Fruit fly (Drosophila melanogaster) whole organism, adult: ENCODE measurements around the gene CG8149.

Experiments used
- CG11617 ChIP-seq: fragments of 200-800 bp; sonication (Bioruptor generic); optimal IDR thresholded peaks from 2 replicates; lab custom pipeline; 2017; ENCODE audit warnings: mild to moderate bottlenecking, missing biosample characterization, missing genetic modification reagents, missing genetic modification characterization
- CG12768 ChIP-seq: fragments of 200-800 bp; sonication (Bioruptor generic); optimal IDR thresholded peaks from 2 replicates; lab custom pipeline; 2017; ENCODE audit warnings: missing biosample characterization, missing genetic modification characterization, mild to moderate bottlenecking, moderate library complexity, missing genetic modification reagents
- CG14711 ChIP-seq: fragments of 200-800 bp; sonication (Bioruptor generic); optimal IDR thresholded peaks from 2 replicates; lab custom pipeline; 2018; ENCODE audit warnings: missing biosample characterization, mild to moderate bottlenecking, missing genetic modification characterization, moderate library complexity
- CG1620 ChIP-seq: fragments of 200-800 bp; sonication (Bioruptor generic); optimal IDR thresholded peaks from 2 replicates; lab custom pipeline; 2016; ENCODE audit warnings: missing biosample characterization, missing genetic modification characterization
- CG33017 ChIP-seq: fragments of 200-800 bp; sonication (Bioruptor generic); optimal IDR thresholded peaks from 2 replicates; lab custom pipeline; 2018; ENCODE audit warnings: missing biosample characterization, mild to moderate bottlenecking, missing genetic modification characterization, moderate library complexity
- CG5204 ChIP-seq: fragments of 200-800 bp; sonication (Bioruptor generic); optimal IDR thresholded peaks from 2 replicates; lab custom pipeline; 2016; ENCODE audit warnings: missing biosample characterization, missing genetic modification characterization
- CG7045 ChIP-seq: fragments of 200-800 bp; sonication (Bioruptor generic); optimal IDR thresholded peaks from 2 replicates; lab custom pipeline; 2017; ENCODE audit warnings: missing biosample characterization, mild to moderate bottlenecking, missing genetic modification characterization
- CG7101 ChIP-seq: fragments of 200-800 bp; sonication (Bioruptor generic); optimal IDR thresholded peaks from 2 replicates; lab custom pipeline; 2018; ENCODE audit warnings: missing biosample characterization, mild to moderate bottlenecking, missing genetic modification characterization, moderate library complexity
- Clk ChIP-seq: fragments of 200-800 bp; sonication (Bioruptor generic); optimal IDR thresholded peaks from 2 replicates; lab custom pipeline; 2017; ENCODE audit warnings: missing biosample characterization, missing genetic modification characterization
- Crg-1 ChIP-seq: fragments of 200-800 bp; sonication (Bioruptor generic); optimal IDR thresholded peaks from 2 replicates; lab custom pipeline; 2016; ENCODE audit warnings: missing biosample characterization, missing genetic modification characterization
- Hr96 ChIP-seq: fragments of 200-800 bp; sonication (Bioruptor generic); optimal IDR thresholded peaks from 2 replicates; lab custom pipeline; 2016; ENCODE audit warnings: missing biosample characterization, missing genetic modification characterization
- Mnt ChIP-seq: fragments of 200-800 bp; sonication (Bioruptor generic); optimal IDR thresholded peaks from 2 replicates; lab custom pipeline; 2016; ENCODE audit warnings: missing biosample characterization, mild to moderate bottlenecking, missing genetic modification characterization
- bab1 ChIP-seq: fragments of 200-800 bp; sonication (Bioruptor generic); optimal IDR thresholded peaks from 3 replicates; lab custom pipeline; 2019; ENCODE audit warnings: missing biosample characterization, mild to moderate bottlenecking, missing genetic modification characterization, moderate library complexity
- cic ChIP-seq: fragments of 200-800 bp; sonication (Bioruptor generic); optimal IDR thresholded peaks from 2 replicates; lab custom pipeline; 2017; ENCODE audit warnings: missing biosample characterization, mild to moderate bottlenecking, missing genetic modification characterization, moderate library complexity
- cnc ChIP-seq, 2 experiments: fragments of >200 bp; optimal IDR thresholded peaks; 2 replicates each; lab custom pipeline; 2017
- kay ChIP-seq: fragments of 200-800 bp; sonication (Bioruptor generic); peaks from one replicate; lab custom pipeline; 2016; ENCODE audit warnings: missing biosample characterization, missing genetic modification characterization, borderline replicate concordance
- ovo ChIP-seq: fragments of 200-800 bp; sonication (Bioruptor generic); optimal IDR thresholded peaks from 2 replicates; lab custom pipeline; 2016; ENCODE audit warnings: missing biosample characterization, missing genetic modification characterization
- pad ChIP-seq: fragments of 200-800 bp; sonication (Bioruptor generic); optimal IDR thresholded peaks from 3 replicates; lab custom pipeline; 2017; ENCODE audit warnings: missing biosample characterization, missing genetic modification characterization, mild to moderate bottlenecking, moderate library complexity, missing genetic modification reagents
- tj ChIP-seq: fragments of 200-800 bp; sonication (Bioruptor generic); optimal IDR thresholded peaks from 3 replicates; lab custom pipeline; 2017; ENCODE audit warnings: missing biosample characterization, mild to moderate bottlenecking, missing genetic modification characterization, moderate library complexity
- toe ChIP-seq: fragments of 200-800 bp; sonication (Bioruptor generic); optimal IDR thresholded peaks from 2 replicates; lab custom pipeline; 2016; ENCODE audit warnings: missing biosample characterization, missing genetic modification characterization

The CG8149 gene

DNA sequence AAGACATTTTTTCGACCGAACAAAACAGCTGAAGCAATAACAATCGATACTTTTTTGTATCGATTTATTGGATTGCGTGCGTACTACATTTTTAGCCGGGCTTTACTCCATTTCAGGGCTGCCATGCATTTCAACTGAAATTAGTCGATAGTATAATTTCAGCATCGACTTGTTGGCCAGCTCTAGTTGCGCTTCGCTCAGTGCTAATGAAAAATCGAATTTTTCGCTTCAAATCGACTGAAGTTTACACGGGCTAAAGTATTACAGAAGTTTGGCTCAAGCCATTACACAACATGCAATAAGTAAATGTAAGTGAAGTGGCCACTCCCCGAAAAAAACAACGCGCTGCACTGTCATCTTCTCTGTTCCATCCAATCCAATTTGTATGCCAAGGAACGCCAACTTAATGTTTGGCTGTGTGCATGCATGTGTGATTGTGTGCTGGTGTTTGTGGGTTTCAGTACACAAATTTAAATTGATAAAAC is 11.4 kb downstream of the CG8149 start, which contains the start of the genes mRpL47, CG8176 and Kdm3:
mRpL47 (minus strand) TSS at position 49 of the 485 bp plus-strand sequence.
CG8176 (plus strand) TSS at position 148 of the 485 bp plus-strand sequence.
Kdm3 (plus strand) TSS at position 148 of the 485 bp plus-strand sequence.
- TF ChIP-seq CG5204 (GFP tag; lab: Kevin White, UChicago) (no peak), CG7045 (GFP tag; lab: Kevin White, UChicago) (peak; percentile 5), CG11617 (GFP tag; lab: Kevin White, UChicago) (peak; percentile 73), Mnt (GFP tag; lab: Kevin White, UChicago) (peak; percentile 89), ovo (GFP tag; lab: Kevin White, UChicago) (peak; percentile 1), tj (peak; percentile 54), cic (GFP tag; lab: Kevin White, UChicago) (peak; percentile 78), cnc (optimal IDR thresholded peaks at IDR 0.05; lab: Kevin White, UChicago) (no peak), bab1 (GFP tag; lab: Kevin White, UChicago) (peak; percentile 80), CG33017 (no peak), CG1620 (GFP tag; lab: Kevin White, UChicago) (peak; percentile 86), pad (GFP tag; lab: Kevin White, UChicago) (peak; percentile 45), CG12768 (GFP tag; lab: Kevin White, UChicago) (peak; percentile 22), Crg-1 (GFP tag; lab: Kevin White, UChicago) (peak; percentile 37), CG7101 (tag; lab: Kevin White, UChicago) (peak; percentile 61), kay (no peak), Clk (GFP tag; lab: Kevin White, UChicago) (peak; percentile 63), toe (GFP tag; lab: Kevin White, UChicago) (no peak), CG14711 (tag; lab: Kevin White, UChicago) (peak; percentile 80), Hr96 (GFP tag; lab: Kevin White, UChicago) (no peak)

DNA sequence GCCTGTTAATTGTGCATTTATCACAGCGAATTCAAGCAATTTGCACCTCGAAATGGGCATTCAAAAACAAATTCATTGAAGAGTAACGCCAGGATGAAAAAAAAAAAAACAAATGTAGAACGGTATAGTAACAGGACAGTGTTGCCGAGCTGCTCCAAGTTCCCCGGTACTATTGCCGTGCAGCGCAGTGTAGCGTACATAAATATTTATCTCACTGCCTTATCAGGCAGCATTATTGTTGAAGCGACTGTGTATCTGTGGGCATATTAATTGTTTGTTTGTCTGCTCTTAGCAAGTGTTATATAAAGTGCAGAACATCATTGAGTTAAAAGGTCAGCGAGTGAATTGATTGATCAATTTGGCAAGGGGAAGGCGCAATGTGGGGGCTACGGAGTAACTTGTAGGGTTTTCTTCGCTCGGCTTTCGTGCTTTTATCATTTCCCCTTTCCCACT is 12.0 kb downstream of the CG8149 start:
- TF ChIP-seq CG14711 (tag; lab: Kevin White, UChicago) = peak; percentile 31
- TF ChIP-seq ovo (GFP tag; lab: Kevin White, UChicago) = peak; percentile 12
- no peak for TF ChIP-seq cnc (optimal IDR thresholded peaks at IDR 0.05; lab: Kevin White, UChicago)

DNA sequence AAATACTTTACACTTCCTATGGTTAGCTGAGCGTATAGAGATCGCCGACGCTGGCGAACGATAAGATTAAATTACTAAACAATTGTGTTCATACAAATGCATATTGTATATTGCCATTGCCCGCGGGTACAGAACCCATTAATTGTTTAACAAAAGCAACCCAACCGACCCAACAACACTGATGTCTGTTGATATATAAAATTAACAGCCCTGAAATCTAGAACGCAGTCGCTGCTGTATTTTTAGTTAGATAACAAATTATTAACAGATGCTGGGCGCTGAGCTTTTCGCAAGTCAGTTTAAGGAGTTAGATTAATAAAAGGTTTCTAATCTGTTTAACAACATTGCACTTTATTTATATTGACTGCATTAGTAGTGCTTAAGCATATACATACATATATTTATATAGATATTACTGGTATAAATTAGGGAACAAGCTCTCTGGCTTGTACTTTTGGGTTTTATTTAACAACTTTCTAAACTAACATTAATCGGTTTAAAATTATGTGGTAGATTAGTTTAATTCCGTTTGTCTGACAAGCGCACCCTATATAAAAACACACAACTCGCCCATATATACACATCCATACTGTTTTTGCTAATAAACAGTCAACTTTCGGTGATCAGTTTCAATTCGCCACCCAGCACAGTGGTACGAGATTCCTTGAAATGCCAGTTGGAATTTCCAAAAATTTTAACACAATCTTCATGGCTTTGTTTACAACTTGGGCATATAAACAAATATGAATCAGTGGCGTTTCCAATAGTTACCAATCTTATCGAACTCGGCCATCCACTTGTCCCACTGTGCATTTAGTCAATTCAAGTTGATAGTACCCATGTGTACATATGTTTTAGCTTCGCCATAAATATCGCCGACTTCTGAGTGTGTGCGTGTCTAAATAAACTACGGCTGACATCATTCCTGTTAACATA is 23.7 kb downstream of the CG8149 start:
- TF ChIP-seq Mnt (GFP tag; lab: Kevin White, UChicago) (peak; percentile 81), kay (peak; percentile 91), Hr96 (GFP tag; lab: Kevin White, UChicago) (peak; percentile 94), CG1620 (GFP tag; lab: Kevin White, UChicago) (peak; percentile 14), CG7045 (GFP tag; lab: Kevin White, UChicago) (peak; percentile 96), CG12768 (GFP tag; lab: Kevin White, UChicago) (peak; percentile 95), ovo (GFP tag; lab: Kevin White, UChicago) (no peak), cic (GFP tag; lab: Kevin White, UChicago) (peak; percentile 83), tj (peak; percentile 50), CG5204 (GFP tag; lab: Kevin White, UChicago) (no peak), cnc (optimal IDR thresholded peaks at IDR 0.05; lab: Kevin White, UChicago) (no peak), CG14711 (tag; lab: Kevin White, UChicago) (peak; percentile 86), pad (GFP tag; lab: Kevin White, UChicago) (peak; percentile 64), CG7101 (tag; lab: Kevin White, UChicago) (peak; percentile 91), toe (GFP tag; lab: Kevin White, UChicago) (no peak), CG11617 (GFP tag; lab: Kevin White, UChicago) (peak; percentile 60), Crg-1 (GFP tag; lab: Kevin White, UChicago) (no peak), Clk (GFP tag; lab: Kevin White, UChicago) (peak; percentile 90), bab1 (GFP tag; lab: Kevin White, UChicago) (peak; percentile 40), CG33017 (peak; percentile 92)

DNA sequence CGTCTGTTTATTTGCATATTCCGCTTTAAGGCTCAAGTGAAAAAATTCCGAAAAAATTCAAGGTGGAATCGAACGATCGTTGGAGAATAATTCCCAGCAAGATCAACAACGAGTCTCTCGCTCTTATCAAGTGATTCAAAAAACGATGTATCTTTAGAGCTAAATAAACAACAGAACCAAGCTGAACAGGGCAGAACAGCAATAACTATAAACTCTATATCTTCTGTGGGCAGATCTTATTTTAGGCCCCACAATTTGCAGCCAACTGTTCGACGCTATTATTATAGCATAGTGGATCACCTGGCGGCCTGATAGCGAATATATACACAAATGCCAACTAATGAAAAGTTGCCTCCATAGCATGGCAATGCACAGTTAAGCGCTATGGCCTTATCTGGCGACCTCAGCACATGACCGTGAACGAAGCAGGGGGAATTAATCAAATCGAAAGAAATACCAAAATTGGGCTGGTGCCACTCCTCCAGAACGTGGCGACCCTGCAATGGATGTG is 25.0 kb downstream of the CG8149 start:
- TF ChIP-seq kay (peak; percentile 71), tj (peak; percentile 21), ovo (GFP tag; lab: Kevin White, UChicago) (no peak), CG5204 (GFP tag; lab: Kevin White, UChicago) (no peak), pad (GFP tag; lab: Kevin White, UChicago) (no peak), cic (GFP tag; lab: Kevin White, UChicago) (no peak), Mnt (GFP tag; lab: Kevin White, UChicago) (no peak), CG14711 (tag; lab: Kevin White, UChicago) (no peak), toe (GFP tag; lab: Kevin White, UChicago) (no peak), bab1 (GFP tag; lab: Kevin White, UChicago) (no peak), CG33017 (peak; percentile 51), CG7101 (tag; lab: Kevin White, UChicago) (peak; percentile 8), Clk (GFP tag; lab: Kevin White, UChicago) (no peak), CG1620 (GFP tag; lab: Kevin White, UChicago) (no peak), cnc (optimal IDR thresholded peaks at IDR 0.05; lab: Kevin White, UChicago) (no peak), CG11617 (GFP tag; lab: Kevin White, UChicago) (no peak), Crg-1 (GFP tag; lab: Kevin White, UChicago) (no peak), CG7045 (GFP tag; lab: Kevin White, UChicago) (peak; percentile 7), CG12768 (GFP tag; lab: Kevin White, UChicago) (no peak)
